Fruit fly (Drosophila melanogaster) whole organism, embryonic: ENCODE data around the gene CG32437.

Experiments
- B-H2 ChIP-seq: fragments of 200-800 bp; sonication (Bioruptor generic); optimal IDR thresholded peaks from 2 replicates; lab custom pipeline; 2018; ENCODE audit warnings: missing biosample characterization, mild to moderate bottlenecking, missing genetic modification characterization
- BEAF-32 ChIP-seq: fragments of 200-800 bp; sonication (Bioruptor generic); optimal IDR thresholded peaks from 3 replicates; lab custom pipeline; 2017; ENCODE audit warnings: missing biosample characterization, missing genetic modification characterization, mild to moderate bottlenecking, moderate library complexity, missing genetic modification reagents
- CG10274 ChIP-seq: fragments of 200-800 bp; sonication (Bioruptor generic); optimal IDR thresholded peaks from 3 replicates; lab custom pipeline; 2017; ENCODE audit warnings: missing biosample characterization, mild to moderate bottlenecking, missing genetic modification characterization
- CG10321 ChIP-seq: fragments of 200-800 bp; sonication (Bioruptor generic); IDR thresholded peaks from 2 replicates; pipeline ENCODE4 v1.3.6; 2022; ENCODE audit warnings: missing biosample characterization, missing genetic modification characterization
- CG12942 ChIP-seq: fragments of 200-800 bp; sonication (Bioruptor generic); optimal IDR thresholded peaks from 3 replicates; lab custom pipeline; 2016; ENCODE audit warnings: missing biosample characterization, missing genetic modification characterization
- CG13123 ChIP-seq: fragments of 200-800 bp; sonication (Bioruptor generic); optimal IDR thresholded peaks from 2 replicates; lab custom pipeline; 2016; ENCODE audit warnings: missing biosample characterization, missing genetic modification characterization
- CG13624 ChIP-seq: fragments of 200-800 bp; sonication (Bioruptor generic); optimal IDR thresholded peaks from 2 replicates; lab custom pipeline; 2016; ENCODE audit warnings: missing biosample characterization, missing genetic modification characterization
- CG15011 ChIP-seq: fragments of 200-800 bp; sonication (Bioruptor generic); optimal IDR thresholded peaks from 3 replicates; lab custom pipeline; 2018; ENCODE audit warnings: missing biosample characterization, mild to moderate bottlenecking, missing genetic modification characterization
- CG30431 ChIP-seq: fragments of 200-800 bp; sonication (Bioruptor generic); optimal IDR thresholded peaks from 2 replicates; lab custom pipeline; 2017; ENCODE audit warnings: missing biosample characterization, missing genetic modification characterization
- CG3065 ChIP-seq: fragments of 200-800 bp; sonication (Bioruptor generic); optimal IDR thresholded peaks from 2 replicates; lab custom pipeline; 2016; ENCODE audit warnings: missing biosample characterization, missing genetic modification characterization
- CG31441 ChIP-seq: fragments of 200-800 bp; sonication (Bioruptor generic); IDR thresholded peaks from 2 replicates; pipeline ENCODE4 v1.3.6; 2022; ENCODE audit warnings: missing biosample characterization, missing genetic modification characterization
- CG4360 ChIP-seq: fragments of 200-800 bp; sonication (Bioruptor generic); IDR thresholded peaks from 2 replicates; pipeline ENCODE4 v1.3.6; 2022; ENCODE audit warnings: missing biosample characterization, missing genetic modification characterization
- CG4707 ChIP-seq: fragments of 200-800 bp; sonication (Bioruptor generic); optimal IDR thresholded peaks from 2 replicates; lab custom pipeline; 2018; ENCODE audit warnings: missing biosample characterization, mild to moderate bottlenecking, missing genetic modification characterization, moderate library complexity
- CG4854 ChIP-seq: fragments of 200-800 bp; sonication (Bioruptor generic); optimal IDR thresholded peaks from 2 replicates; lab custom pipeline; 2016; ENCODE audit warnings: missing biosample characterization, missing genetic modification characterization, inconsistent platforms
- CG6791 ChIP-seq: fragments of 200-800 bp; sonication (Bioruptor generic); IDR thresholded peaks from 3 replicates; pipeline ENCODE4 v1.3.6; 2022; ENCODE audit warnings: missing biosample characterization, missing genetic modification characterization; ENCODE audit not compliant: partially characterized antibody
- CG8281 ChIP-seq: fragments of 200-800 bp; sonication (Bioruptor generic); optimal IDR thresholded peaks from 2 replicates; lab custom pipeline; 2018; ENCODE audit warnings: missing biosample characterization, mild to moderate bottlenecking, missing genetic modification characterization, moderate library complexity
- CG8359 ChIP-seq: fragments of 200-800 bp; sonication (Bioruptor generic); optimal IDR thresholded peaks from 2 replicates; lab custom pipeline; 2017; ENCODE audit warnings: missing biosample characterization, mild to moderate bottlenecking, missing genetic modification characterization, borderline replicate concordance
- CG9437 ChIP-seq: fragments of 200-800 bp; sonication (Bioruptor generic); optimal IDR thresholded peaks from 2 replicates; lab custom pipeline; 2018; ENCODE audit warnings: missing biosample characterization, mild to moderate bottlenecking, missing genetic modification characterization
- Deaf1 ChIP-seq: fragments of 200-800 bp; optimal IDR thresholded peaks from 3 replicates; lab custom pipeline; 2019; ENCODE audit warnings: missing biosample characterization, mild to moderate bottlenecking, missing genetic modification characterization, moderate library complexity
- Dip2 ChIP-seq: fragments of 200-800 bp; sonication (Bioruptor generic); IDR thresholded peaks from 2 replicates; pipeline ENCODE4 v1.3.6; 2022; ENCODE audit warnings: missing biosample characterization, missing genetic modification characterization
- Dll ChIP-seq: fragments of 200-800 bp; sonication (Bioruptor generic); IDR thresholded peaks from 4 replicates; pipeline ENCODE4 v1.3.6; 2022; ENCODE audit warnings: missing biosample characterization, missing genetic modification characterization; ENCODE audit not compliant: partially characterized antibody
- Gsc ChIP-seq: fragments of 200-800 bp; sonication (Bioruptor generic); IDR thresholded peaks from 2 replicates; pipeline ENCODE4 v1.3.6; 2022; ENCODE audit warnings: missing biosample characterization, missing genetic modification characterization
- Gug ChIP-seq: fragments of 200-800 bp; sonication (Bioruptor generic); IDR thresholded peaks from 4 replicates; pipeline ENCODE4 v1.3.6; 2022; ENCODE audit warnings: missing biosample characterization, missing genetic modification characterization
- Hey ChIP-seq: fragments of 200-800 bp; sonication (Bioruptor generic); optimal IDR thresholded peaks from 3 replicates; lab custom pipeline; 2018; ENCODE audit warnings: missing biosample characterization, mild to moderate bottlenecking, missing genetic modification characterization
- NC2β ChIP-seq: fragments of 200-800 bp; sonication (Bioruptor generic); optimal IDR thresholded peaks from 2 replicates; lab custom pipeline; 2016; ENCODE audit warnings: missing biosample characterization, missing genetic modification characterization
- Ptx1 ChIP-seq: fragments of 200-800 bp; sonication (Bioruptor generic); IDR thresholded peaks from 2 replicates; pipeline ENCODE4 v1.3.6; 2022; ENCODE audit warnings: missing biosample characterization, missing genetic modification characterization
- Ravus ChIP-seq: fragments of 200-800 bp; sonication (Bioruptor generic); IDR thresholded peaks from 2 replicates; pipeline ENCODE4 v1.3.6; 2022; ENCODE audit warnings: missing biosample characterization, missing genetic modification characterization
- Ssrp ChIP-seq: fragments of 200-800 bp; sonication (Bioruptor generic); optimal IDR thresholded peaks from 2 replicates; lab custom pipeline; 2018; ENCODE audit warnings: missing biosample characterization, mild to moderate bottlenecking, missing genetic modification characterization, moderate library complexity
- Taf1 ChIP-seq: fragments of 200-800 bp; sonication (Bioruptor generic); IDR thresholded peaks from 2 replicates; pipeline ENCODE4 v1.3.6; 2022; ENCODE audit warnings: missing biosample characterization, missing genetic modification characterization
- Tbp ChIP-seq: fragments of >200 bp; optimal IDR thresholded peaks from 2 replicates; lab custom pipeline; 2018; ENCODE audit warnings: missing biosample characterization, missing genetic modification characterization
- bsh ChIP-seq, 2 experiments: fragments of 200-800 bp; sonication (Bioruptor generic); optimal IDR thresholded peaks; 2 replicates each; lab custom pipeline; 2017 to 2018; ENCODE audit warnings: mild to moderate bottlenecking in 2 of 2, missing biosample characterization in 2 of 2, missing genetic modification characterization in 2 of 2, moderate library complexity in 1 of 2
- cg ChIP-seq: fragments of 200-800 bp; sonication (Bioruptor generic); optimal IDR thresholded peaks from 3 replicates; lab custom pipeline; 2019; ENCODE audit warnings: missing biosample characterization, mild to moderate bottlenecking, missing genetic modification characterization, moderate library complexity
- chinmo ChIP-seq: fragments of 200-800 bp; sonication (Bioruptor generic); IDR thresholded peaks from 4 replicates; pipeline ENCODE4 v1.3.6; 2022; ENCODE audit warnings: missing biosample characterization, missing genetic modification characterization; ENCODE audit not compliant: partially characterized antibody
- chm ChIP-seq: fragments of 200-800 bp; sonication (Bioruptor generic); IDR thresholded peaks from 2 replicates; pipeline ENCODE4 v1.3.6; 2022; ENCODE audit warnings: missing biosample characterization, missing genetic modification characterization
- disco-r ChIP-seq: fragments of 200-800 bp; sonication (Bioruptor generic); optimal IDR thresholded peaks from 2 replicates; lab custom pipeline; 2016; ENCODE audit warnings: missing biosample characterization, missing genetic modification characterization
- dm ChIP-seq: fragments of 200-800 bp; sonication (Bioruptor generic); optimal IDR thresholded peaks from 3 replicates; lab custom pipeline; 2016; ENCODE audit warnings: missing biosample characterization, missing genetic modification characterization
- dysf ChIP-seq: fragments of 200-800 bp; sonication (Bioruptor generic); IDR thresholded peaks from 3 replicates; pipeline ENCODE4 v1.3.6; 2022; ENCODE audit warnings: missing biosample characterization, missing genetic modification characterization
- fd3F ChIP-seq: fragments of 200-800 bp; sonication (Bioruptor generic); optimal IDR thresholded peaks from 2 replicates; lab custom pipeline; 2018; ENCODE audit warnings: missing biosample characterization, mild to moderate bottlenecking, missing genetic modification characterization, moderate library complexity
- grn ChIP-seq: fragments of 200-800 bp; sonication (Bioruptor generic); optimal IDR thresholded peaks from 3 replicates; lab custom pipeline; 2017; ENCODE audit warnings: missing biosample characterization, missing genetic modification characterization
- gro ChIP-seq: fragments of 200-800 bp; sonication (Bioruptor generic); optimal IDR thresholded peaks from 2 replicates; lab custom pipeline; 2016; ENCODE audit warnings: missing biosample characterization, missing genetic modification characterization
- kni ChIP-seq: fragments of 200-800 bp; sonication (Bioruptor generic); optimal IDR thresholded peaks from 3 replicates; lab custom pipeline; 2017; ENCODE audit warnings: mild to moderate bottlenecking, missing biosample characterization, missing genetic modification reagents, missing genetic modification characterization
- mirr ChIP-seq: fragments of 200-800 bp; sonication (Bioruptor generic); optimal IDR thresholded peaks from 3 replicates; lab custom pipeline; 2018; ENCODE audit warnings: missing biosample characterization, mild to moderate bottlenecking, missing genetic modification characterization
- pros ChIP-seq: fragments of 200-800 bp; sonication (Bioruptor generic); optimal IDR thresholded peaks from 3 replicates; lab custom pipeline; 2019; ENCODE audit warnings: missing biosample characterization, mild to moderate bottlenecking, missing genetic modification characterization, moderate library complexity
- salm ChIP-seq: fragments of 200-800 bp; sonication (Bioruptor generic); optimal IDR thresholded peaks from 2 replicates; lab custom pipeline; 2018; ENCODE audit warnings: missing biosample characterization, mild to moderate bottlenecking, missing genetic modification characterization
- sima ChIP-seq: fragments of 200-800 bp; sonication (Bioruptor generic); optimal IDR thresholded peaks from 2 replicates; lab custom pipeline; 2016; ENCODE audit warnings: missing biosample characterization, missing genetic modification characterization
- ssp ChIP-seq: fragments of 200-800 bp; sonication (Bioruptor generic); IDR thresholded peaks from 2 replicates; pipeline ENCODE4 v1.3.6; 2022; ENCODE audit warnings: missing biosample characterization, missing genetic modification characterization
- tll ChIP-seq, 2 experiments: fragments of 200-800 bp in 1 of 2; fragments of >200 bp in 1 of 2; sonication (Bioruptor generic) in 1 of 2; optimal IDR thresholded peaks; 2 replicates each; lab custom pipeline; 2017 to 2019; ENCODE audit warnings: missing biosample characterization in 2 of 2, missing genetic modification characterization in 2 of 2, mild to moderate bottlenecking in 1 of 2, moderate library complexity in 1 of 2
- twi ChIP-seq: fragments of 200-800 bp; optimal IDR thresholded peaks from 2 replicates; lab custom pipeline; 2019; ENCODE audit warnings: missing biosample characterization, mild to moderate bottlenecking, missing genetic modification characterization, moderate library complexity
- yki ChIP-seq: fragments of >200 bp; optimal IDR thresholded peaks from 3 replicates; lab custom pipeline; 2018

Gene CG32437

dm6 chr3L:21346463-21347196, 10.9 kb upstream of the CG32437 start (continued):
- TF ChIP-seq Dll (0 out of 4 replicates have a peak, but pooled peaks have one; percentile 13), CG8359 (no peak), tll (GFP tag; optimal IDR thresholded peaks at IDR 0.05; lab: Kevin White, UChicago) (peak in 1 of 2 experiments; percentile 81), cg (GFP tag; lab: Kevin White, UChicago) (peak; percentile 64), Deaf1 (tag; lab: Kevin White, UChicago) (peak; percentile 73), dm (GFP tag; lab: Kevin White, UChicago) (peak; percentile 3), CG30431 (GFP tag; lab: Kevin White, UChicago) (no peak), yki (lab: Kevin White, UChicago) (no peak), CG9437 (GFP tag; lab: Kevin White, UChicago) (no peak), CG4360 (GFP tag; lab: Robert Waterston, UW) (peak; percentile 93), Taf1 (GFP tag; lab: Robert Waterston, UW) (no peak), CG13624 (peak; percentile 62), CG12942 (GFP tag; lab: Kevin White, UChicago) (no peak), chinmo (peak; percentile 53; the same call in 1 of the 4 replicates), ssp (GFP tag; lab: Robert Waterston, UW) (no peak), twi (peak; percentile 81), CG6791 (GFP tag; lab: Robert Waterston, UW) (peak; percentile 58; the same call in 1 of the 3 replicates), Gug (GFP tag; lab: Robert Waterston, UW) (no peak), CG10321 (GFP tag; lab: Robert Waterston, UW) (peak; percentile 84), mirr (GFP tag; lab: Kevin White, UChicago) (no peak), dysf (peak; percentile 34; the same call in 1 of the 3 replicates), Hey (tag; lab: Kevin White, UChicago) (peak; percentile 79), pros (GFP tag; lab: Kevin White, UChicago) (peak; percentile 84), BEAF-32 (GFP tag; lab: Kevin White, UChicago) (peak; percentile 16), Dip2 (GFP tag; lab: Robert Waterston, UW) (no peak), kni (GFP tag; lab: Kevin White, UChicago) (peak; percentile 24), Ssrp (tag; lab: Kevin White, UChicago) (no peak), salm (tag; lab: Kevin White, UChicago) (no peak)

dm6 chr3L:21347197-21347831, 10.2 kb upstream of the CG32437 start:
- peak; percentile 44 to 45 for TF ChIP-seq bsh (GFP tag; optimal IDR thresholded peaks at IDR 0.05; lab: Kevin White, UChicago)
- no peak for TF ChIP-seq Ravus
- TF ChIP-seq CG3065 (GFP tag; lab: Kevin White, UChicago) = no peak
- 0 out of 2 replicates have a peak, but pooled peaks have one; percentile 33 for TF ChIP-seq chm (GFP tag; lab: Robert Waterston, UW)
- TF ChIP-seq CG4707 (GFP tag; lab: Kevin White, UChicago) = no peak
- TF ChIP-seq grn (GFP tag; lab: Kevin White, UChicago) = no peak
- no peak for TF ChIP-seq NC2β (GFP tag; lab: Kevin White, UChicago)
- no peak for TF ChIP-seq CG10274
- no peak for TF ChIP-seq B-H2 (GFP tag; lab: Kevin White, UChicago)
- no peak for TF ChIP-seq sima
- no peak for TF ChIP-seq fd3F (GFP tag; lab: Kevin White, UChicago)
- TF ChIP-seq disco-r (GFP tag; lab: Kevin White, UChicago) = no peak
- no peak for TF ChIP-seq CG8281
- TF ChIP-seq Tbp (GFP tag; lab: Kevin White, UChicago) = no peak
- TF ChIP-seq Gsc (GFP tag; lab: Robert Waterston, UW) = no peak
- TF ChIP-seq CG31441 = peak; percentile 62
- peak; percentile 2 for TF ChIP-seq CG4854 (GFP tag; lab: Kevin White, UChicago)
- TF ChIP-seq CG13123 (GFP tag; lab: Kevin White, UChicago) = no peak
- TF ChIP-seq gro (GFP tag; lab: Kevin White, UChicago) = no peak
- TF ChIP-seq Ptx1 (GFP tag; lab: Robert Waterston, UW) = peak; percentile 48; the same call in 1 of the 2 replicates
- no peak for TF ChIP-seq CG15011
